Worm (Caenorhabditis elegans) whole organism, late embryonic: ENCODE results near the gene lec-5.

Source experiments
- K09A11.1 ChIP-seq: sonication (generic microtip); optimal IDR thresholded peaks from 2 replicates; lab custom pipeline; 2017; ENCODE audit warnings: antibody characterized with exemption, mild to moderate bottlenecking, missing genetic modification characterization, missing compliant biosample characterization; ENCODE audit not compliant: insufficient read depth
- Y22D7AL.16 ChIP-seq: sonication (generic microtip); optimal IDR thresholded peaks from 2 replicates; lab custom pipeline; 2016; ENCODE audit warnings: missing genetic modification characterization, missing compliant biosample characterization
- ahr-1 ChIP-seq: sonication (generic microtip); optimal IDR thresholded peaks from 2 replicates; lab custom pipeline; 2016; ENCODE audit warnings: missing genetic modification characterization, missing compliant biosample characterization
- ama-1 ChIP-seq: fragments of 150-350 bp; optimal IDR thresholded peaks from 2 replicates; lab custom pipeline; 2014
- ceh-18 ChIP-seq: sonication (generic microtip); optimal IDR thresholded peaks from 2 replicates; lab custom pipeline; 2016; ENCODE audit warnings: missing genetic modification characterization, missing compliant biosample characterization
- ceh-19 ChIP-seq: fragments of 200-800 bp; sonication (Bioruptor generic); optimal IDR thresholded peaks from 2 replicates; lab custom pipeline; 2018; ENCODE audit warnings: mild to moderate bottlenecking, missing genetic modification characterization, missing compliant biosample characterization
- ceh-24 ChIP-seq: sonication (generic microtip); optimal IDR thresholded peaks from 2 replicates; lab custom pipeline; 2016; ENCODE audit warnings: mild to moderate bottlenecking, missing genetic modification characterization, missing compliant biosample characterization
- ceh-30 ChIP-seq: fragments of 150-350 bp; optimal IDR thresholded peaks from 2 replicates; lab custom pipeline; 2014; ENCODE audit warnings: missing biosample characterization, missing genetic modification characterization
- ceh-31 ChIP-seq: sonication (generic microtip); optimal IDR thresholded peaks from 2 replicates; lab custom pipeline; 2016; ENCODE audit warnings: missing genetic modification characterization, missing compliant biosample characterization
- ceh-34 ChIP-seq: sonication (generic microtip); optimal IDR thresholded peaks from 2 replicates; lab custom pipeline; 2016; ENCODE audit warnings: mild to moderate bottlenecking, missing genetic modification characterization, missing compliant biosample characterization
- ceh-48 ChIP-seq: sonication (generic microtip); optimal IDR thresholded peaks from 2 replicates; lab custom pipeline; 2016; ENCODE audit warnings: missing genetic modification characterization, inconsistent platforms, missing compliant biosample characterization
- ceh-6 ChIP-seq: fragments of 200-800 bp; sonication (Bioruptor generic); optimal IDR thresholded peaks from 2 replicates; lab custom pipeline; 2018; ENCODE audit warnings: mild to moderate bottlenecking, missing genetic modification characterization, missing compliant biosample characterization
- che-1 ChIP-seq: sonication (generic microtip); optimal IDR thresholded peaks from 2 replicates; lab custom pipeline; 2016; ENCODE audit warnings: mild to moderate bottlenecking, missing genetic modification characterization, missing compliant biosample characterization
- dmd-4 ChIP-seq: sonication (generic microtip); optimal IDR thresholded peaks from 2 replicates; lab custom pipeline; 2016; ENCODE audit warnings: borderline replicate concordance, missing genetic modification characterization, missing compliant biosample characterization
- dve-1 ChIP-seq: sonication (generic microtip); optimal IDR thresholded peaks from 2 replicates; lab custom pipeline; 2017; ENCODE audit warnings: antibody characterized with exemption, mild to moderate bottlenecking, missing genetic modification characterization, missing compliant biosample characterization
- elt-2 ChIP-seq: sonication (generic microtip); optimal IDR thresholded peaks from 2 replicates; lab custom pipeline; 2016; ENCODE audit warnings: missing genetic modification reagents, missing genetic modification characterization, missing compliant biosample characterization
- ets-4 ChIP-seq: sonication (generic microtip); optimal IDR thresholded peaks from 2 replicates; lab custom pipeline; 2016; ENCODE audit warnings: missing genetic modification characterization, missing compliant biosample characterization
- fkh-10 ChIP-seq: fragments of 150-350 bp; optimal IDR thresholded peaks from 2 replicates; lab custom pipeline; 2014; ENCODE audit warnings: missing biosample characterization, missing genetic modification reagents, missing genetic modification characterization
- fkh-6 ChIP-seq: sonication (generic microtip); optimal IDR thresholded peaks from 2 replicates; lab custom pipeline; 2016; ENCODE audit warnings: missing genetic modification characterization, missing compliant biosample characterization
- hlh-6 ChIP-seq: sonication (generic microtip); optimal IDR thresholded peaks from 2 replicates; lab custom pipeline; 2016; ENCODE audit warnings: missing genotype, missing genetic modification characterization, missing compliant biosample characterization
- hlh-8 ChIP-seq: sonication (generic microtip); optimal IDR thresholded peaks from 2 replicates; lab custom pipeline; 2016; ENCODE audit warnings: missing genotype, missing genetic modification characterization, missing compliant biosample characterization
- madf-2 ChIP-seq: sonication (generic microtip); optimal IDR thresholded peaks from 2 replicates; lab custom pipeline; 2017; ENCODE audit warnings: missing genetic modification characterization, missing compliant biosample characterization
- nfya-1 ChIP-seq: sonication (generic microtip); optimal IDR thresholded peaks from 2 replicates; lab custom pipeline; 2017; ENCODE audit warnings: missing genetic modification characterization, mild to moderate bottlenecking, missing compliant biosample characterization, antibody characterized with exemption, moderate library complexity
- pag-3 ChIP-seq: sonication (generic microtip); optimal IDR thresholded peaks from 2 replicates; lab custom pipeline; 2016; ENCODE audit warnings: missing compliant biosample characterization, missing genetic modification characterization, borderline replicate concordance
- pat-9 ChIP-seq: fragments of 200-800 bp; sonication (Bioruptor generic); optimal IDR thresholded peaks from 2 replicates; lab custom pipeline; 2018; ENCODE audit warnings: mild to moderate bottlenecking, missing genetic modification characterization, moderate library complexity, missing compliant biosample characterization
- pha-4 ChIP-seq: fragments of 150-350 bp; optimal IDR thresholded peaks from 2 replicates; lab custom pipeline; 2018; ENCODE audit warnings: missing biosample characterization, missing genetic modification reagents, missing genetic modification characterization
- pqm-1 ChIP-seq: sonication (generic microtip); optimal IDR thresholded peaks from 2 replicates; lab custom pipeline; 2016; ENCODE audit warnings: missing genetic modification characterization, missing compliant biosample characterization
- pros-1 ChIP-seq: fragments of 150-350 bp; optimal IDR thresholded peaks from 2 replicates; lab custom pipeline; 2014; ENCODE audit warnings: missing biosample characterization, missing genetic modification reagents, missing genetic modification characterization
- sox-4 ChIP-seq: sonication (generic microtip); optimal IDR thresholded peaks from 2 replicates; lab custom pipeline; 2017; ENCODE audit warnings: mild to moderate bottlenecking, missing genetic modification characterization, inconsistent platforms, missing compliant biosample characterization
- syd-9 ChIP-seq: sonication (generic microtip); optimal IDR thresholded peaks from 2 replicates; lab custom pipeline; 2016; ENCODE audit warnings: mild to moderate bottlenecking, missing genetic modification characterization, moderate library complexity, missing compliant biosample characterization
- tbx-7 ChIP-seq: sonication (generic microtip); optimal IDR thresholded peaks from 2 replicates; lab custom pipeline; 2016; ENCODE audit warnings: missing genotype, missing genetic modification characterization, missing compliant biosample characterization
- unc-86 ChIP-seq: sonication (generic microtip); optimal IDR thresholded peaks from 2 replicates; lab custom pipeline; 2016; ENCODE audit warnings: missing genetic modification characterization, missing compliant biosample characterization
- zip-5 ChIP-seq: sonication (generic microtip); optimal IDR thresholded peaks from 2 replicates; lab custom pipeline; 2016; ENCODE audit warnings: missing genetic modification characterization, missing compliant biosample characterization
- ztf-16 ChIP-seq: sonication (generic microtip); optimal IDR thresholded peaks from 2 replicates; lab custom pipeline; 2017; ENCODE audit warnings: missing genetic modification characterization, missing compliant biosample characterization

The lec-5 gene

DNA sequence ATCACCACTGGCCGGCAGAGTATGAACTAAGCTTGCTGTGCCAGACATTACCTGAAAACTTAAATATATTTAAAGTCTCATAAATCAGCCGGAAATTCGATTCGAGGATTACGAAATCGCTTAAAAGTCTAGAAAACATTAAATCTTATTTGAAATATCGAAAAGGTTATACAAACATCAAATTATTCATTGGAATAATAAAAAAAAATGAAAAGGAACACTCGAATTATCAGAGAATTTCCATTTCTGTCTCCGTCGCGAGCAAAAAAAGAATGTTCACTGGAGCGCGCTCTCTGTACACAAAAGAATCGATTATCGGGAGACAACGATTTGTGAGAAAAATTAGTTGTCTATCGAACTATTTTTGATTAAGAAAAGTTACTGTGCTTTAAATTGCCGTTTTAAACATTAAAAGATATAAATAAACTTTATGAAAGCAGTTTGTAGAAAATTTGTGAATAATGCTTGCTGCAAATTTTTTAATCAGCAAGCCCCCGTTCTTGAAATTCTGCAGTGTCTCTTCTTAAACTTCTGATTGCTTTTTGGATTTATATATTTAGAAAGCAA is 4.7 kb downstream of the lec-5 start, which contains the start of gene fzo-1 (continued):
- TF ChIP-seq pqm-1 (tag; lab: Kevin White, UChicago) (peak; percentile 74), unc-86 (tag; lab: Kevin White, UChicago) (peak; percentile 15), dmd-4 (tag; lab: Kevin White, UChicago) (peak; percentile 36), ztf-16 (tag; lab: Kevin White, UChicago) (peak; percentile 68), ahr-1 (tag; lab: Kevin White, UChicago) (peak; percentile 81), tbx-7 (tag; lab: Kevin White, UChicago) (peak; percentile 97), elt-2 (tag; lab: Kevin White, UChicago) (peak; percentile 97), pat-9 (tag; lab: Kevin White, UChicago) (no peak), K09A11.1 (no peak), pha-4 (tag; lab: Kevin White, UChicago) (no peak), ceh-31 (tag; lab: Kevin White, UChicago) (peak; percentile 99), hlh-8 (tag; lab: Kevin White, UChicago) (peak; percentile 92), madf-2 (tag; lab: Kevin White, UChicago) (no peak), fkh-10 (no peak), ceh-34 (tag; lab: Kevin White, UChicago) (peak; percentile 75), ama-1 (lab: Kevin White, UChicago) (no peak), pag-3 (tag; lab: Kevin White, UChicago) (peak; percentile 75)
- TF ChIP-seq, all 69 proteins: peak for 38

DNA sequence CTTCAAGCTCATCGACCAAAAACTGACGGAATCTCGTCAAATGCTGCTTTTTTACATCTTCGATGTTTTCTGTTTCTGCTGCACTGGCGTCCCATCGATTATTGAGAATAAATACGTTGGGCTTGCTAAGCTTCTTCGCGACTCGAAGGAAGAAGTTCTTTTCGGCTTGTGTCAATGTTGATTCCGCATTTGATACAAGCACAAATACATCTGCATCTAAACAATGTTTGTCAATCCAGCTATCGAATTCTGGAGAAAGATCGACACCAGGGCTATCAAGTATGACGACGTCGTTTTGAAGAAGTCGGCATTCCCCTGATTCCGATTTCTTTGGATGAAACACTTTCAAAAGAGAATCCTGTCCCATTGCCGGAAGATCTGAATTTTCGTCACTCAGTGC is 5.8 kb downstream of the lec-5 start:
- no peak for TF ChIP-seq nfya-1 (tag; lab: Kevin White, UChicago)
- no peak for TF ChIP-seq dve-1 (tag; lab: Kevin White, UChicago)
- TF ChIP-seq ceh-6 (GFP tag; lab: Kevin White, UChicago): no peak

DNA sequence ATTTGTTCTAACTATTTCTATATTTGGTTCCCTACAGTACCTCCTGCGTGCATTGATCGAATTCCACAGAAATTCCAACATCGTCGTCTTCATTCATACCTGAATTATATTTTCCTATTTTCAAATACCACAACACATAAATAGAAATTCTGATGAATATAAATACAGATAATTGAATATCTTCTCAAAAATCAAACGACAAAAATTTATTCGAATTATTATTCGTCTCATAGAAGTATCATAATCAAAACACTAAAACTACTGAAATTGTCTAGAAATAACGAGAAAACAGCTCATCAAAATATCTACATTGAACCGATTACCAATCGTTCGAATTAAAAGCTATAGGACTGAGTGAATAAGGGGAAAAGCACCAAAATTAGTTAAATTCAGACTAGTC is 7.8 kb downstream of the lec-5 start, which contains the start of gene gtap-1:
gtap-1 (minus strand) TSS at position 101 of the 400 bp plus-strand sequence.
- no peak for TF ChIP-seq zip-5 (tag; lab: Kevin White, UChicago)
- no peak for TF ChIP-seq ama-1 (lab: Kevin White, UChicago)
- no peak for TF ChIP-seq ceh-30 (tag; lab: Kevin White, UChicago)
- TF ChIP-seq madf-2 (tag; lab: Kevin White, UChicago): no peak
- no peak for TF ChIP-seq pqm-1 (tag; lab: Kevin White, UChicago)
- no peak for TF ChIP-seq pros-1 (tag; lab: Kevin White, UChicago)
- no peak for TF ChIP-seq fkh-10
- no peak for TF ChIP-seq ceh-24 (tag; lab: Kevin White, UChicago)
- no peak for TF ChIP-seq elt-2 (tag; lab: Kevin White, UChicago)
- no peak for TF ChIP-seq hlh-6 (tag; lab: Kevin White, UChicago)
- TF ChIP-seq ceh-19 (GFP tag; lab: Kevin White, UChicago): no peak
- TF ChIP-seq ceh-18 (tag; lab: Kevin White, UChicago): no peak
- TF ChIP-seq K09A11.1: no peak
- TF ChIP-seq ets-4 (tag; lab: Kevin White, UChicago): no peak
- TF ChIP-seq unc-86 (tag; lab: Kevin White, UChicago): no peak
- TF ChIP-seq sox-4 (tag; lab: Kevin White, UChicago): no peak
- TF ChIP-seq syd-9 (tag; lab: Kevin White, UChicago): no peak
- no peak for TF ChIP-seq Y22D7AL.16 (tag; lab: Kevin White, UChicago)
- no peak for TF ChIP-seq ceh-48 (tag; lab: Kevin White, UChicago)
- TF ChIP-seq, all 69 proteins: peak for 0

DNA sequence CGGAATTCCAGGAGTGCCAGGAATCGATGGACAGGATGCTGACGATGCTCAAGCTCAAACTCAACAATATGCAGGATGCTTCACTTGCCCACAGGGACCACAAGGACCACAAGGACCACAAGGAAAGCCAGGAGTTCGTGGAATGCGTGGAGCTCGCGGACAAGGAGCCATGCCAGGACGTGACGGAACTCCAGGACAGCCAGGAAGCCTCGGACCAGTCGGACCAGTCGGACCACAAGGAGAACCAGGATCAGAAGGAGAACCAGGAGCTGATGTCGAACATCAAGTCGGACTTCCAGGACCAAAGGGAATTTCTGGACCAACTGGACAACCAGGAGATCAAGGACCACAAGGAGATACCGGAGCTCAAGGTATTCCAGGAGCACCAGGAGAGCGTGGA is 9.5 kb downstream of the lec-5 start:
- TF ChIP-seq ceh-34 (tag; lab: Kevin White, UChicago) (no peak), che-1 (tag; lab: Kevin White, UChicago) (no peak), fkh-6 (no peak)
